Worm (Caenorhabditis elegans) whole organism, L3 larva: ENCODE data around the gene cyp-34A8.
A peak's percentile ranks its signal among the peaks of the same experiment; 100 is the strongest.

ENCODE experiments used
- R02D3.7 ChIP-seq: fragments of 150-350 bp; optimal IDR thresholded peaks from 2 replicates; lab custom pipeline; 2014; ENCODE audit warnings: missing biosample characterization, missing genetic modification characterization
- aly-2 ChIP-seq: fragments of 150-350 bp; optimal IDR thresholded peaks from 2 replicates; lab custom pipeline; 2014; ENCODE audit warnings: missing biosample characterization, missing genetic modification characterization
- ceh-16 ChIP-seq: sonication (generic microtip); optimal IDR thresholded peaks from 2 replicates; lab custom pipeline; 2017; ENCODE audit warnings: missing biosample characterization, missing genetic modification characterization
- ceh-9 ChIP-seq: sonication (generic microtip); optimal IDR thresholded peaks from 2 replicates; lab custom pipeline; 2018; ENCODE audit warnings: missing biosample characterization, missing genetic modification characterization
- daf-12 ChIP-seq: fragments of 150-350 bp; optimal IDR thresholded peaks from 2 replicates; lab custom pipeline; 2014; ENCODE audit warnings: missing biosample characterization, missing genetic modification reagents, missing genetic modification characterization
- egl-5 ChIP-seq: fragments of 150-350 bp; optimal IDR thresholded peaks from 2 replicates; lab custom pipeline; 2017; ENCODE audit warnings: missing biosample characterization, missing genetic modification reagents, missing genetic modification characterization, inconsistent platforms
- elt-1 ChIP-seq: fragments of 150-350 bp; optimal IDR thresholded peaks from 2 replicates; lab custom pipeline; 2014; ENCODE audit warnings: missing biosample characterization, missing genetic modification characterization
- elt-2 ChIP-seq: sonication (generic microtip); optimal IDR thresholded peaks from 2 replicates; lab custom pipeline; 2016; ENCODE audit warnings: missing genetic modification reagents, mild to moderate bottlenecking, missing genetic modification characterization, missing compliant biosample characterization
- elt-3 ChIP-seq, 3 experiments: fragments of 150-350 bp in 1 of 3; sonication (generic microtip) in 2 of 3; optimal IDR thresholded peaks; 2 replicates in 2 of 3; 4 replicates in 1 of 3; lab custom pipeline; 2014 to 2017; ENCODE audit warnings: missing biosample characterization in 3 of 3, missing genetic modification characterization in 3 of 3
- fkh-2 ChIP-seq: fragments of 150-350 bp; optimal IDR thresholded peaks from 2 replicates; lab custom pipeline; 2014; ENCODE audit warnings: missing biosample characterization, missing genetic modification reagents, missing genetic modification characterization
- hmg-11 ChIP-seq: sonication (generic microtip); optimal IDR thresholded peaks from 2 replicates; lab custom pipeline; 2016; ENCODE audit warnings: missing genetic modification characterization, missing compliant biosample characterization
- lin-15B ChIP-seq: fragments of 150-350 bp; optimal IDR thresholded peaks from 2 replicates; lab custom pipeline; 2014; ENCODE audit warnings: missing biosample characterization, missing genetic modification characterization
- lin-39 ChIP-seq: fragments of 150-350 bp; optimal IDR thresholded peaks from 2 replicates; lab custom pipeline; 2018; ENCODE audit warnings: missing biosample characterization, missing genetic modification reagents, missing genetic modification characterization
- lsy-12 ChIP-seq: sonication (generic microtip); optimal IDR thresholded peaks from 2 replicates; lab custom pipeline; 2016; ENCODE audit warnings: mild to moderate bottlenecking, missing genetic modification characterization, missing compliant biosample characterization
- mdl-1 ChIP-seq: fragments of 150-350 bp; optimal IDR thresholded peaks from 2 replicates; lab custom pipeline; 2014; ENCODE audit warnings: missing biosample characterization, missing genetic modification characterization
- mml-1 ChIP-seq: fragments of 150-350 bp; sonication (generic microtip); optimal IDR thresholded peaks from 3 replicates; lab custom pipeline; 2014; ENCODE audit warnings: missing biosample characterization, missing genetic modification characterization
- nfya-1 ChIP-seq: sonication (generic microtip); optimal IDR thresholded peaks from 2 replicates; lab custom pipeline; 2017; ENCODE audit warnings: missing genetic modification characterization, mild to moderate bottlenecking, missing compliant biosample characterization, antibody characterized with exemption, moderate library complexity; ENCODE audit not compliant: insufficient read depth
- nhr-12 ChIP-seq: fragments of 150-350 bp; optimal IDR thresholded peaks from 2 replicates; lab custom pipeline; 2014; ENCODE audit warnings: missing biosample characterization, missing genetic modification characterization
- nhr-23 ChIP-seq: fragments of 150-350 bp; optimal IDR thresholded peaks from 2 replicates; lab custom pipeline; 2014; ENCODE audit warnings: missing biosample characterization, missing genetic modification reagents, missing genetic modification characterization
- nhr-25 ChIP-seq: sonication (generic microtip); optimal IDR thresholded peaks from 2 replicates; lab custom pipeline; 2017; ENCODE audit warnings: missing biosample characterization, missing genetic modification characterization
- nhr-67 ChIP-seq: fragments of 150-350 bp; optimal IDR thresholded peaks from 2 replicates; lab custom pipeline; 2014; ENCODE audit warnings: missing biosample characterization, missing genetic modification characterization
- nhr-76 ChIP-seq: fragments of 150-350 bp; sonication (generic microtip); optimal IDR thresholded peaks from 5 replicates; lab custom pipeline; 2014; ENCODE audit warnings: missing biosample characterization, missing genetic modification characterization
- nhr-77 ChIP-seq: fragments of 150-350 bp; optimal IDR thresholded peaks from 2 replicates; lab custom pipeline; 2014; ENCODE audit warnings: missing biosample characterization, missing genetic modification characterization
- pha-4 ChIP-seq: fragments of 150-350 bp; optimal IDR thresholded peaks from 2 replicates; lab custom pipeline; 2014; ENCODE audit warnings: missing biosample characterization, missing genetic modification reagents, missing genetic modification characterization
- pqm-1 ChIP-seq: fragments of 150-350 bp; optimal IDR thresholded peaks from 2 replicates; lab custom pipeline; 2017; ENCODE audit warnings: missing biosample characterization, missing genetic modification characterization, inconsistent platforms
- sea-2 ChIP-seq: fragments of 150-350 bp; sonication (generic microtip); optimal IDR thresholded peaks from 4 replicates; lab custom pipeline; 2014; ENCODE audit warnings: missing biosample characterization, missing genetic modification reagents, missing genetic modification characterization
- skn-1 ChIP-seq: fragments of 150-350 bp; optimal IDR thresholded peaks from 2 replicates; lab custom pipeline; 2014; ENCODE audit warnings: missing biosample characterization, missing genetic modification characterization
- snpc-4 ChIP-seq: fragments of 150-350 bp; optimal IDR thresholded peaks from 2 replicates; lab custom pipeline; 2014; ENCODE audit warnings: missing biosample characterization, missing genetic modification characterization
- tbx-2 ChIP-seq: sonication (generic microtip); optimal IDR thresholded peaks from 2 replicates; lab custom pipeline; 2016; ENCODE audit warnings: mild to moderate bottlenecking, missing genetic modification characterization, missing compliant biosample characterization
- zag-1 ChIP-seq: fragments of 150-350 bp; optimal IDR thresholded peaks from 2 replicates; lab custom pipeline; 2014; ENCODE audit warnings: missing biosample characterization, missing genetic modification characterization

cyp-34A8 gene

ce11 chrV:3979053-3979452 is 11.4 kb upstream of the cyp-34A8 start, which contains the start of gene nlp-34:
TSS of gene nlp-34 (minus strand) at chrV:3979134.
- no peak for TF ChIP-seq snpc-4 (tag; lab: Kevin White, UChicago)
- peak; percentile 54 for TF ChIP-seq nhr-25 (tag; lab: Kevin White, UChicago)
- TF ChIP-seq, all 47 proteins: peak for 1

- TF ChIP-seq zag-1 (tag; lab: Kevin White, UChicago): no peak
- no peak for TF ChIP-seq nhr-12 (tag; lab: Kevin White, UChicago)
- TF ChIP-seq lsy-12 (tag; lab: Kevin White, UChicago): no peak
- TF ChIP-seq lin-39 (tag; lab: Kevin White, UChicago): no peak
- no peak for TF ChIP-seq nhr-25 (tag; lab: Kevin White, UChicago)
- TF ChIP-seq elt-1 (tag; lab: Kevin White, UChicago): no peak
Measured at ce11 chrV:3976964-3977363, 9.3 kb upstream of the cyp-34A8 start, which contains the start of gene str-83. TSS of gene str-83 (plus strand) at chrV:3977264.

ce11 chrV:3974361-3974760 is 6.7 kb upstream of the cyp-34A8 start, which contains the start of gene str-82:
TSS of gene str-82 (plus strand) at chrV:3974661.
- TF ChIP-seq daf-12 (tag; lab: Kevin White, UChicago): no peak
- no peak for TF ChIP-seq lsy-12 (tag; lab: Kevin White, UChicago)
- no peak for TF ChIP-seq snpc-4 (tag; lab: Kevin White, UChicago)
- TF ChIP-seq zag-1 (tag; lab: Kevin White, UChicago): no peak
- no peak for TF ChIP-seq ceh-16 (tag; lab: Kevin White, UChicago)
- TF ChIP-seq tbx-2 (tag; lab: Kevin White, UChicago): no peak
- no peak for TF ChIP-seq elt-3 (tag; optimal IDR thresholded peaks at IDR 0.05; lab: Kevin White, UChicago)
- TF ChIP-seq mdl-1: no peak
- no peak for TF ChIP-seq R02D3.7 (tag; lab: Kevin White, UChicago)
- no peak for TF ChIP-seq nhr-77 (tag; lab: Kevin White, UChicago)
- TF ChIP-seq egl-5 (tag; lab: Kevin White, UChicago): no peak
- no peak for TF ChIP-seq lin-15B (tag; lab: Kevin White, UChicago)
- TF ChIP-seq aly-2 (tag; lab: Kevin White, UChicago): no peak
- no peak for TF ChIP-seq elt-1 (tag; lab: Kevin White, UChicago)
- TF ChIP-seq sea-2 (GFP tag; lab: Kevin White, UChicago): no peak

ce11 chrV:3972846-3973245 is 5.2 kb upstream of the cyp-34A8 start, which contains the start of gene cyp-34A10:
TSS of gene cyp-34A10 (minus strand) at chrV:3972991.
- TF ChIP-seq lsy-12 (tag; lab: Kevin White, UChicago) (no peak), ceh-16 (tag; lab: Kevin White, UChicago) (no peak), mml-1 (tag; lab: Kevin White, UChicago) (no peak), nfya-1 (tag; lab: Kevin White, UChicago) (no peak), pqm-1 (tag; lab: Kevin White, UChicago) (no peak), R02D3.7 (tag; lab: Kevin White, UChicago) (no peak), pha-4 (tag; lab: Kevin White, UChicago) (no peak), mdl-1 (no peak), fkh-2 (no peak)

ce11 chrV:3970410-3970809 is 2.8 kb upstream of the cyp-34A8 start, which contains the start of gene cyp-34A9:
TSS of gene cyp-34A9 (minus strand) at chrV:3970540.
- no peak for TF ChIP-seq elt-1 (tag; lab: Kevin White, UChicago)
- TF ChIP-seq elt-3 (tag; optimal IDR thresholded peaks at IDR 0.05; lab: Kevin White, UChicago): no peak
- TF ChIP-seq ceh-9 (tag; lab: Kevin White, UChicago): no peak
- TF ChIP-seq nhr-67 (tag; lab: Kevin White, UChicago): no peak
- TF ChIP-seq pha-4 (tag; lab: Kevin White, UChicago): peak; percentile 10
- no peak for TF ChIP-seq nhr-23 (tag; lab: Kevin White, UChicago)
- TF ChIP-seq elt-2 (tag; lab: Kevin White, UChicago): peak; percentile 80
- peak; percentile 71 for TF ChIP-seq pqm-1 (tag; lab: Kevin White, UChicago)
- TF ChIP-seq hmg-11 (tag; lab: Kevin White, UChicago): no peak
- no peak for TF ChIP-seq tbx-2 (tag; lab: Kevin White, UChicago)
- TF ChIP-seq nhr-76 (tag; lab: Kevin White, UChicago): no peak
- TF ChIP-seq, all 47 proteins: peak for 3

ce11 chrV:3969664-3970063 is 2.0 kb upstream of the cyp-34A8 start:
- no peak for TF ChIP-seq skn-1 (tag; lab: Kevin White, UChicago)
- TF ChIP-seq elt-2 (tag; lab: Kevin White, UChicago): peak; percentile 23
